Fruit fly (Drosophila melanogaster) whole organism: ENCODE results near the gene CG46463.

Experiments used
- Dll ChIP-seq: fragments of >200 bp; optimal IDR thresholded peaks from 2 replicates; lab custom pipeline; 2017
- EcR ChIP-seq, 2 experiments: fragments of >200 bp; optimal IDR thresholded peaks; 2 replicates each; lab custom pipeline; 2017; ENCODE audit warnings: missing biosample characterization in 2 of 2, missing genetic modification characterization in 2 of 2, missing genetic modification reagents in 2 of 2
- pan ChIP-seq: fragments of >200 bp; optimal IDR thresholded peaks from 2 replicates; lab custom pipeline; 2017
- psq ChIP-seq: fragments of >200 bp; optimal IDR thresholded peaks from 2 replicates; lab custom pipeline; 2017
- usp ChIP-seq: fragments of >200 bp; optimal IDR thresholded peaks from 2 replicates; lab custom pipeline; 2017; ENCODE audit warnings: missing biosample characterization, missing genetic modification characterization, mixed read lengths

DNA sequence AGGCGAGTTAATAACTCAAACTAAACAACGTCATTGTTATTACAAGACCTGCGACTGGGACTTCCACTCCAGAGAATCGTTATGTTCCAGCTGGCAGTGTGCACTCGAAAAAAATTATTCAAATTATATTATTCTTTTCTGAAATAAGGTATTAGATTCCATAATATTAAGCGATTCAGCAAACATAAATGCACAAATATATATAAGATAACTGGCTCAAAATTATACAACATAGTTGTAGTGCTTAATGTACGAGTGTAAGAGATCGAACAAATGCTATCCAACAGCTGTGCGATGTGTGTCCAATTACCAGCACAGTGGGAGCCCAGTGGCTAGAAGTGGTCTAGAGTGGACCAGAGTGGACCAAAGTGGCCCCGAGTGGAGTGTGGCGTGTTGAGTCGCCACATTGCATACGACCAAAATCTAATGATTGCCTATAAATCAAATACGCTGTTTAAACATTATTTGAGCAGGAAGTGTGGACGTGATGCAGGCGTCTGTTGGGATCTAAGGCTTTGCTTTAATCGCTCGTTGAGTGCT lies 16.8 kb upstream of the CG46463 start:
- no peak for TF ChIP-seq EcR (GFP tag; optimal IDR thresholded peaks at IDR 0.05; lab: Kevin White, UChicago)
- TF ChIP-seq psq (lab: Kevin White, UChicago): no peak
- TF ChIP-seq pan (lab: Kevin White, UChicago): no peak
- TF ChIP-seq Dll (lab: Kevin White, UChicago): no peak
- TF ChIP-seq usp (GFP tag; lab: Kevin White, UChicago): no peak
